Worm (Caenorhabditis elegans) whole organism, L2 larva: ENCODE measurements around the gene C14A4.8.

Experiments
- F13H6.1 ChIP-seq: sonication (generic microtip); optimal IDR thresholded peaks from 2 replicates; lab custom pipeline; 2016; ENCODE audit warnings: missing genetic modification characterization, missing compliant biosample characterization
- R02D3.7 ChIP-seq: fragments of 150-350 bp; optimal IDR thresholded peaks from 2 replicates; lab custom pipeline; 2014; ENCODE audit warnings: missing biosample characterization, missing genetic modification characterization
- ceh-82 ChIP-seq: fragments of 150-350 bp; optimal IDR thresholded peaks from 2 replicates; lab custom pipeline; 2014; ENCODE audit warnings: missing biosample characterization, missing genetic modification characterization
- elt-3 ChIP-seq: sonication (generic microtip); optimal IDR thresholded peaks from 2 replicates; lab custom pipeline; 2017; ENCODE audit warnings: missing biosample characterization, missing genetic modification characterization
- nhr-10 ChIP-seq: sonication (generic microtip); optimal IDR thresholded peaks from 2 replicates; lab custom pipeline; 2017; ENCODE audit warnings: missing biosample characterization, missing genetic modification characterization
- nhr-129 ChIP-seq: fragments of 150-350 bp; optimal IDR thresholded peaks from 2 replicates; lab custom pipeline; 2014; ENCODE audit warnings: missing biosample characterization, missing genetic modification characterization
- nhr-25 ChIP-seq: fragments of 150-350 bp; sonication (generic microtip); optimal IDR thresholded peaks from 3 replicates; lab custom pipeline; 2014; ENCODE audit warnings: missing biosample characterization, missing genetic modification characterization
- nhr-6 ChIP-seq: fragments of 150-350 bp; optimal IDR thresholded peaks from 2 replicates; lab custom pipeline; 2014; ENCODE audit warnings: missing biosample characterization, missing genetic modification characterization
- peb-1 ChIP-seq: fragments of 150-350 bp; optimal IDR thresholded peaks from 2 replicates; lab custom pipeline; 2014; ENCODE audit warnings: missing biosample characterization, missing genetic modification characterization
- snpc-4 ChIP-seq: fragments of 150-350 bp; optimal IDR thresholded peaks from 2 replicates; lab custom pipeline; 2014; ENCODE audit warnings: missing biosample characterization, missing genetic modification characterization

DNA sequence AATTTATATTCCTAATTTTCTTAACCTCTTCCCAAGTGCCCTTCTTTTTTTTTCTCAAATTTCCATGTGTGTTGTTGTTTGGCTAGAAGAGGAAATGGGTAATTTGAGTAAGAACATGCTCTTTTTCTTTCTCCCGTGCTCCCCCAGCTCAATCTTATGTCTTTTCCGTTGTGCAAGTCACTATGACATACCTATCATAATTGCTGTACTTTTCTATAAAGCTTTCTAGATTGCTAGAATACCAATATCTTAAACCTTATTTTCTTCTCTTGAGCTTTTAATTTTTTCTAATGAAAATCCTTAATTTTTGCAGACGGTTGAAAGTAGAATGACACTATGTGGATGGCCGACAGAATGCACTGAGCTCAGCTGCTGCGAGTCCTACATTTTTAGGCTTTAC lies 27.6 kb downstream of the C14A4.8 start, which contains the start of gene txt-13:
- TF ChIP-seq snpc-4 (tag; lab: Kevin White, UChicago), result no peak
- no peak for TF ChIP-seq nhr-129 (tag; lab: Kevin White, UChicago)
- TF ChIP-seq R02D3.7, result no peak
- no peak for TF ChIP-seq ceh-82 (tag; lab: Kevin White, UChicago)
- no peak for TF ChIP-seq nhr-6 (tag; lab: Kevin White, UChicago)
- no peak for TF ChIP-seq elt-3 (tag; lab: Kevin White, UChicago)
- no peak for TF ChIP-seq peb-1
- no peak for TF ChIP-seq nhr-25
- no peak for TF ChIP-seq F13H6.1 (tag; lab: Kevin White, UChicago)
- no peak for TF ChIP-seq nhr-10
